Worm (Caenorhabditis elegans): ENCODE data around the gene F23D12.4.

The F23D12.4 gene

ce11 chrX:14466532-14466931, 21.7 kb downstream of the F23D12.4 start, which contains the start of gene M163.21:
M163.21 (plus strand) TSS chrX:14466832.
- TF ChIP-seq elt-2 (tag; optimal IDR thresholded peaks at IDR 0.05) (no peak), hpl-2 (GFP tag; optimal IDR thresholded peaks at IDR 0.05) (no peak), tbx-2 (tag; optimal IDR thresholded peaks at IDR 0.05) (no peak), aly-2 (tag; optimal IDR thresholded peaks at IDR 0.05) (no peak), nhr-84 (tag; optimal IDR thresholded peaks at IDR 0.05) (no peak), vab-15 (tag; optimal IDR thresholded peaks at IDR 0.05) (no peak), nhr-11 (tag; optimal IDR thresholded peaks at IDR 0.05) (no peak), alr-1 (tag; optimal IDR thresholded peaks at IDR 0.05; ENCODE audit: borderline replicate concordance) (no peak)

DNA sequence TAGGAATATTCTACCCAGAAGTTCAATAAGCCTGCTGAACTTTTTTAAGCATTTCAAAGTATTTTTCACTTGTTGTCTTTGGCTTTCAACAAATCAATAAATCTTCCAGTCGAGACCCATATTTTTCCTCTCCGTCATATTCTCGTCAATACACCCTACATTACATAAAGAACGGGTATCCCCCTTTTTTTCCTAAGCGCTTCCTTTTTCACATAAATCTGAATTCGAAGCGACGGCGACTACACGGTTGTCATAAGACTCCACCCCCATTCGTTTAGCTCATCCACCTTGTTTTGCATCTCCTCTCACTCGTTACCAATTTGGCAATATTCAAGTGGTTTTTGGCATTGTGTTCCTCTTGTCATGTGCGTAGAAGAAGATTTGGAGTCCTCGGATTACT, 24.5 kb downstream of the F23D12.4 start, which contains the start of gene M163.9:
TSS of gene M163.9 (plus strand) at position 301 of the 400 bp plus-strand sequence.
- TF ChIP-seq Y116A8C.19 (tag; optimal IDR thresholded peaks at IDR 0.05; ENCODE audit: borderline replicate concordance) = no peak
- TF ChIP-seq C34B4.2 (tag; optimal IDR thresholded peaks at IDR 0.05) = no peak
- TF ChIP-seq swsn-7 (tag; optimal IDR thresholded peaks at IDR 0.05) = no peak
- TF ChIP-seq nhr-11 (tag; optimal IDR thresholded peaks at IDR 0.05) = no peak
- TF ChIP-seq ceh-90 (tag; optimal IDR thresholded peaks at IDR 0.05) = no peak
- TF ChIP-seq elt-2 (tag; optimal IDR thresholded peaks at IDR 0.05) = no peak
- no peak for TF ChIP-seq hpl-2 (GFP tag; optimal IDR thresholded peaks at IDR 0.05)
- TF ChIP-seq nhr-90 (tag; optimal IDR thresholded peaks at IDR 0.05; ENCODE audit: poor library complexity) = no peak
- no peak for TF ChIP-seq lir-3 (tag; optimal IDR thresholded peaks at IDR 0.05; ENCODE audit: poor library complexity)
- no peak for TF ChIP-seq nhr-77 (tag; optimal IDR thresholded peaks at IDR 0.05)
- TF ChIP-seq dsc-1 (tag; optimal IDR thresholded peaks at IDR 0.05) = no peak
- no peak for TF ChIP-seq unc-30 (tag; optimal IDR thresholded peaks at IDR 0.05)
- no peak for TF ChIP-seq grh-1 (GFP tag; IDR thresholded peaks at IDR 0.05)
- TF ChIP-seq aly-2 (tag; optimal IDR thresholded peaks at IDR 0.05) = no peak
- no peak for TF ChIP-seq nhr-47 (tag; optimal IDR thresholded peaks at IDR 0.05)

DNA sequence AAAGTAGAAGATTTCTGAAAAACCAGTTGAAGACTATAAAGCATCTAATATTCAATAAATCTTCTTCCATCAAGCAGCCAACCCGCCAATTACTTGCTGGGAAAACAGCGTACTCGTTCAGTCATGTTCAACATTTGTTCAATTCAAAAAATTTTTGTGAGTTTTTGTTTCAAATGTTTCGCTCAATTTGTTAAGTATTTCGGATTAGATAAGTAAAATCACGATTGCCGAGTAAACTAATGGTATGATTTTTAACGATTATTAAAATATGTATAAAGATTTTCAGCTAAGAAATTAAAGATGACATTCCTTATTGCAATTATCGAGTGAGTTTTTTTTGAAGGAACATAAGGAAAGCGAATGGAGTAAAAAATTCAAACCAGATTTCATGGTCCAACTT, 25.9 kb downstream of the F23D12.4 start, which contains the start of gene M163.10:
TSS of gene M163.10 (plus strand) at position 301 of the 400 bp plus-strand sequence.
- TF ChIP-seq C16A3.4 (tag; optimal IDR thresholded peaks at IDR 0.05) = no peak
- TF ChIP-seq egl-13 (tag; optimal IDR thresholded peaks at IDR 0.05) = no peak
- no peak for TF ChIP-seq skn-1 (tag; optimal IDR thresholded peaks at IDR 0.05)
- TF ChIP-seq lin-15B (tag; optimal IDR thresholded peaks at IDR 0.05) = no peak
- no peak for TF ChIP-seq nhr-11 (tag; optimal IDR thresholded peaks at IDR 0.05)
- no peak for TF ChIP-seq nhr-85 (tag)
- TF ChIP-seq hlh-17 (GFP tag; optimal IDR thresholded peaks at IDR 0.05; ENCODE audit: borderline replicate concordance) = no peak
- TF ChIP-seq C04F5.9 (tag; optimal IDR thresholded peaks at IDR 0.05) = no peak
- TF ChIP-seq unc-130 (tag; optimal IDR thresholded peaks at IDR 0.05) = no peak
- no peak for TF ChIP-seq dpl-1 (GFP tag; optimal IDR thresholded peaks at IDR 0.05)
- no peak for TF ChIP-seq hlh-4 (tag; optimal IDR thresholded peaks at IDR 0.05)
- TF ChIP-seq efl-3 (GFP tag; optimal IDR thresholded peaks at IDR 0.05) = no peak
- no peak for TF ChIP-seq aha-1 (tag; optimal IDR thresholded peaks at IDR 0.05)
- no peak for TF ChIP-seq vab-15 (tag; optimal IDR thresholded peaks at IDR 0.05)
- TF ChIP-seq elt-2 (tag; optimal IDR thresholded peaks at IDR 0.05) = no peak
- no peak for TF ChIP-seq fos-1 (tag; optimal IDR thresholded peaks at IDR 0.05)

ce11 chrX:14473740-14474139, 28.9 kb downstream of the F23D12.4 start, which contains the start of gene M163.5:
M163.5 (plus strand) TSS chrX:14474040.
- TF ChIP-seq nhr-85 (tag) = no peak
- no peak for TF ChIP-seq tlp-1 (tag; optimal IDR thresholded peaks at IDR 0.05)
- no peak for TF ChIP-seq dpl-1 (GFP tag; optimal IDR thresholded peaks at IDR 0.05)
- no peak for TF ChIP-seq efl-1 (optimal IDR thresholded peaks at IDR 0.05)
- no peak for TF ChIP-seq efl-1 (GFP tag; optimal IDR thresholded peaks at IDR 0.05 in 1 of 2)
- no peak for TF ChIP-seq swsn-7 (tag; optimal IDR thresholded peaks at IDR 0.05)
- no peak for TF ChIP-seq irx-1 (tag; optimal IDR thresholded peaks at IDR 0.05)
- no peak for TF ChIP-seq ztf-4 (tag; optimal IDR thresholded peaks at IDR 0.05)
- no peak for TF ChIP-seq zip-4 (GFP tag; optimal IDR thresholded peaks at IDR 0.05)
- no peak for TF ChIP-seq alr-1 (tag; optimal IDR thresholded peaks at IDR 0.05; ENCODE audit: borderline replicate concordance)
- no peak for TF ChIP-seq ztf-11 (tag; optimal IDR thresholded peaks at IDR 0.05)
- no peak for TF ChIP-seq aha-1 (tag; optimal IDR thresholded peaks at IDR 0.05)
